Worm (Caenorhabditis elegans) whole organism, mixed stage, embryonic: Measurements from ENCODE around the gene R102.8.

Experiments
- M03D4.4 ChIP-seq: sonication (generic microtip); optimal IDR thresholded peaks from 2 replicates; lab custom pipeline; 2017; ENCODE audit warnings: mild to moderate bottlenecking, missing genetic modification characterization, missing compliant biosample characterization
- bed-3 ChIP-seq: fragments of 200-800 bp; sonication (Bioruptor generic); optimal IDR thresholded peaks from 3 replicates; lab custom pipeline; 2018; ENCODE audit warnings: mild to moderate bottlenecking, missing genetic modification characterization, moderate library complexity, missing compliant biosample characterization
- blmp-1 ChIP-seq: fragments of 150-350 bp; optimal IDR thresholded peaks from 2 replicates; lab custom pipeline; 2014; ENCODE audit warnings: missing biosample characterization, missing genetic modification characterization
- ceh-39 ChIP-seq: fragments of 150-350 bp; optimal IDR thresholded peaks from 2 replicates; lab custom pipeline; 2014; ENCODE audit warnings: missing biosample characterization, missing genetic modification characterization
- ceh-43 ChIP-seq: fragments of 200-800 bp; sonication (Bioruptor generic); optimal IDR thresholded peaks from 2 replicates; lab custom pipeline; 2018; ENCODE audit warnings: mild to moderate bottlenecking, missing genetic modification characterization, moderate library complexity, missing compliant biosample characterization
- ceh-83 ChIP-seq: fragments of 200-800 bp; sonication (Bioruptor generic); optimal IDR thresholded peaks from 2 replicates; lab custom pipeline; 2018; ENCODE audit warnings: mild to moderate bottlenecking, missing genetic modification characterization, missing compliant biosample characterization
- ces-1 ChIP-seq: fragments of 150-350 bp; optimal IDR thresholded peaks from 2 replicates; lab custom pipeline; 2014; ENCODE audit warnings: missing biosample characterization, missing genetic modification reagents, missing genetic modification characterization
- cnd-1 ChIP-seq: fragments of 200-800 bp; sonication (Bioruptor generic); optimal IDR thresholded peaks from 2 replicates; lab custom pipeline; 2018; ENCODE audit warnings: mild to moderate bottlenecking, missing genetic modification characterization, missing compliant biosample characterization
- drap-1 ChIP-seq: fragments of 200-800 bp; sonication (Bioruptor generic); optimal IDR thresholded peaks from 3 replicates; lab custom pipeline; 2018; ENCODE audit warnings: mild to moderate bottlenecking, missing genetic modification characterization, missing compliant biosample characterization
- elt-1 ChIP-seq: sonication (generic microtip); optimal IDR thresholded peaks from 2 replicates; lab custom pipeline; 2017; ENCODE audit warnings: missing genetic modification characterization, mild to moderate bottlenecking, missing compliant biosample characterization, antibody characterized with exemption, moderate library complexity, borderline replicate concordance; ENCODE audit not compliant: insufficient read depth
- elt-3 ChIP-seq: fragments of 150-350 bp; optimal IDR thresholded peaks from 2 replicates; lab custom pipeline; 2014; ENCODE audit warnings: missing biosample characterization, missing genetic modification characterization
- ham-2 ChIP-seq: fragments of 200-800 bp; sonication (Bioruptor generic); optimal IDR thresholded peaks from 2 replicates; lab custom pipeline; 2018; ENCODE audit warnings: mild to moderate bottlenecking, missing genetic modification characterization, missing compliant biosample characterization
- hlh-1 ChIP-seq: fragments of 150-350 bp; optimal IDR thresholded peaks from 2 replicates; lab custom pipeline; 2014; ENCODE audit warnings: missing biosample characterization, missing genetic modification reagents, missing genetic modification characterization
- lin-13 ChIP-seq: fragments of 150-350 bp; optimal IDR thresholded peaks from 2 replicates; lab custom pipeline; 2014; ENCODE audit warnings: missing biosample characterization, missing genetic modification characterization
- lin-32 ChIP-seq: fragments of 200-800 bp; sonication (Bioruptor generic); optimal IDR thresholded peaks from 2 replicates; lab custom pipeline; 2018; ENCODE audit warnings: mild to moderate bottlenecking, missing genetic modification characterization, missing compliant biosample characterization
- lsy-2 ChIP-seq: fragments of 150-350 bp; optimal IDR thresholded peaks from 2 replicates; lab custom pipeline; 2014; ENCODE audit warnings: missing biosample characterization, missing genetic modification characterization
- mab-5 ChIP-seq: fragments of 150-350 bp; optimal IDR thresholded peaks from 2 replicates; lab custom pipeline; 2014; ENCODE audit warnings: missing biosample characterization, missing genetic modification characterization
- mep-1 ChIP-seq: fragments of 150-350 bp; optimal IDR thresholded peaks from 2 replicates; lab custom pipeline; 2017; ENCODE audit warnings: missing biosample characterization, missing genetic modification reagents, missing genetic modification characterization, inconsistent platforms
- mls-2 ChIP-seq: sonication (generic microtip); optimal IDR thresholded peaks from 2 replicates; lab custom pipeline; 2016; ENCODE audit warnings: mild to moderate bottlenecking, missing genetic modification characterization, moderate library complexity, missing compliant biosample characterization
- nhr-12 ChIP-seq: fragments of 150-350 bp; optimal IDR thresholded peaks from 2 replicates; lab custom pipeline; 2014; ENCODE audit warnings: missing biosample characterization, missing genetic modification characterization
- nhr-2 ChIP-seq: fragments of 150-350 bp; optimal IDR thresholded peaks from 2 replicates; lab custom pipeline; 2014; ENCODE audit warnings: missing biosample characterization, missing genetic modification characterization
- nhr-237 ChIP-seq: fragments of 150-350 bp; optimal IDR thresholded peaks from 2 replicates; lab custom pipeline; 2014; ENCODE audit warnings: missing biosample characterization, missing genetic modification characterization
- pha-4 ChIP-seq: fragments of 150-350 bp; optimal IDR thresholded peaks from 2 replicates; lab custom pipeline; 2018; ENCODE audit warnings: missing biosample characterization, missing genetic modification reagents, missing genetic modification characterization
- sem-2 ChIP-seq: fragments of 200-800 bp; sonication (Bioruptor generic); optimal IDR thresholded peaks from 2 replicates; lab custom pipeline; 2018; ENCODE audit warnings: mild to moderate bottlenecking, missing genetic modification characterization, missing compliant biosample characterization
- snpc-4 ChIP-seq: fragments of 150-350 bp; optimal IDR thresholded peaks from 2 replicates; lab custom pipeline; 2014; ENCODE audit warnings: missing biosample characterization, missing genetic modification characterization
- sptf-1 ChIP-seq: sonication (generic microtip); optimal IDR thresholded peaks from 2 replicates; lab custom pipeline; 2017; ENCODE audit warnings: mild to moderate bottlenecking, missing genetic modification characterization, moderate library complexity, missing compliant biosample characterization
- tbx-8 ChIP-seq: fragments of 200-800 bp; sonication (Bioruptor generic); optimal IDR thresholded peaks from 2 replicates; lab custom pipeline; 2018; ENCODE audit warnings: mild to moderate bottlenecking, missing genetic modification characterization, moderate library complexity, missing compliant biosample characterization
- unc-120 ChIP-seq: sonication (generic microtip); optimal IDR thresholded peaks from 2 replicates; lab custom pipeline; 2017; ENCODE audit warnings: missing genetic modification characterization, missing compliant biosample characterization; ENCODE audit not compliant: poor library complexity, severe bottlenecking
- unc-62 ChIP-seq: fragments of 150-350 bp; optimal IDR thresholded peaks from 2 replicates; lab custom pipeline; 2014; ENCODE audit warnings: missing biosample characterization, missing genetic modification reagents, missing genetic modification characterization
- zip-8 ChIP-seq: fragments of 150-350 bp; optimal IDR thresholded peaks from 2 replicates; lab custom pipeline; 2014; ENCODE audit warnings: missing biosample characterization, missing genetic modification characterization
- ztf-11 ChIP-seq: fragments of 150-350 bp; optimal IDR thresholded peaks from 2 replicates; lab custom pipeline; 2014; ENCODE audit warnings: missing biosample characterization, missing genetic modification characterization

R102.8 gene

ce11 chrIV:10727734-10728133 is 37.7 kb upstream of the R102.8 start, which contains the start of gene ZC168.2:
ZC168.2 (plus strand) TSS chrIV:10728034.
- TF ChIP-seq nhr-2 (tag; lab: Kevin White, UChicago) (peak; percentile 7), sptf-1 (tag; lab: Kevin White, UChicago) (no peak)

ce11 chrIV:10718865-10719264 is 28.8 kb upstream of the R102.8 start:
- TF ChIP-seq snpc-4, result no peak
- no peak for TF ChIP-seq ztf-11 (tag; lab: Kevin White, UChicago)
- no peak for TF ChIP-seq pha-4
- no peak for TF ChIP-seq ham-2
- TF ChIP-seq ceh-39 (tag; lab: Kevin White, UChicago), result no peak
- TF ChIP-seq elt-3 (tag; lab: Kevin White, UChicago), result no peak
- TF ChIP-seq sem-2 (GFP tag; lab: Kevin White, UChicago), result no peak
- no peak for TF ChIP-seq blmp-1 (tag; lab: Kevin White, UChicago)
- TF ChIP-seq unc-62 (GFP tag; lab: Kevin White, UChicago), result no peak
- TF ChIP-seq elt-1 (tag; lab: Kevin White, UChicago), result no peak
- no peak for TF ChIP-seq nhr-237 (tag; lab: Kevin White, UChicago)
- TF ChIP-seq nhr-2 (tag; lab: Kevin White, UChicago), result no peak
- no peak for TF ChIP-seq mls-2 (tag; lab: Kevin White, UChicago)
- TF ChIP-seq mep-1, result no peak
- no peak for TF ChIP-seq nhr-12 (tag; lab: Kevin White, UChicago)
- no peak for TF ChIP-seq mab-5 (tag; lab: Kevin White, UChicago)
- no peak for TF ChIP-seq lsy-2 (tag; lab: Kevin White, UChicago)

DNA sequence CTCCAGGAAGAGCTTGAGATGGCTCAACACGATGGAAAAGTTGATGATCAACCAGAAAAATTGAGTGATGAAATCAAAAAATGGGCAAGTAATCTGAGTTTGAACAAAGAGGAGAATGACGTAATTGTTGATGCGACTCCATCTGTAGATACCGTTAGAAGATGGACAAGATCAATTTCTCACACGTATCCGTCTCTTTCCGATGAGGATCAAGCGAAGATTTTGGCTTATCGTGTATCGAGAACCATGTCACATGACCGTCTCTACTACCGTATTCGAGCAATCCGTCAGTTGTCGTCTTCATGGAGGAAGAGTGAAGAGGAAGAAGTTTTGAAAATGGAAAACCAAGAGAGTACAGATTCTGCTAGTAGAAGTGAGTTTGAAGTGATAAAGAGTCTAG is 28.0 kb upstream of the R102.8 start:
- TF ChIP-seq drap-1 (GFP tag; lab: Kevin White, UChicago), result no peak
- no peak for TF ChIP-seq pha-4
- peak; percentile 83 for TF ChIP-seq elt-1 (tag; lab: Kevin White, UChicago)
- TF ChIP-seq unc-62 (GFP tag; lab: Kevin White, UChicago), result no peak
- no peak for TF ChIP-seq snpc-4
- TF ChIP-seq nhr-2 (tag; lab: Kevin White, UChicago), result no peak
- no peak for TF ChIP-seq lin-32 (GFP tag; lab: Kevin White, UChicago)
- no peak for TF ChIP-seq tbx-8

DNA sequence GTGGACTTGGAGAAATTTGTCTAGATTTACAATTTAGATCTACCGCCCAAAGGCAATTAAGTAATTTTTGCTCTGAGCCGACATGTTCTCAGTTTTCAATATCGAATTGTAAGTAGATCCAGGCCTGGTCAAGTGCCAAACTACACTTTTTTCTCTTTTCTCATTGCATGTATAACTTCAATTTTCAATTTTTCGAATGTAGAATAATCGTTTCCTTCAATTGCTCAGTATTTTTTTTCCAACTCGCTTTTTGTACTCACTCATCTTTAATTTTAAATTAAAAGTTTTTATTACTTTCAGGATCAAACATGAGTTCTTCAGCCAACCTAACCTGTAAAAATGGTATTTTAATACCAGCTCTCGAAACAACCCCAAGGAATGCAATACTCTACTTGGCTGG is 26.3 kb upstream of the R102.8 start, which contains the start of gene ncx-3:
Gene ncx-3, plus strand, starts transcription at position 301 of the 400 bp plus-strand sequence.
- TF ChIP-seq nhr-2 (tag; lab: Kevin White, UChicago) (no peak), unc-120 (no peak), sptf-1 (tag; lab: Kevin White, UChicago) (no peak)

ce11 chrIV:10714594-10714993 is 24.6 kb upstream of the R102.8 start:
- no peak for TF ChIP-seq tbx-8
- no peak for TF ChIP-seq ces-1 (GFP tag; lab: Kevin White, UChicago)
- TF ChIP-seq pha-4, result peak; percentile 7
- TF ChIP-seq ztf-11 (tag; lab: Kevin White, UChicago), result no peak
- peak; percentile 29 for TF ChIP-seq nhr-2 (tag; lab: Kevin White, UChicago)
- no peak for TF ChIP-seq lin-32 (GFP tag; lab: Kevin White, UChicago)
- TF ChIP-seq mls-2 (tag; lab: Kevin White, UChicago), result no peak
- TF ChIP-seq cnd-1 (tag; lab: Kevin White, UChicago), result no peak

ce11 chrIV:10711729-10712128 is 21.7 kb upstream of the R102.8 start, which contains the start of gene glb-21:
glb-21 (minus strand) TSS chrIV:10711794.
- no peak for TF ChIP-seq bed-3 (GFP tag; lab: Kevin White, UChicago)
- no peak for TF ChIP-seq nhr-237 (tag; lab: Kevin White, UChicago)
- TF ChIP-seq elt-3 (tag; lab: Kevin White, UChicago), result no peak
- no peak for TF ChIP-seq ztf-11 (tag; lab: Kevin White, UChicago)
- TF ChIP-seq ceh-83 (GFP tag; lab: Kevin White, UChicago), result no peak
- no peak for TF ChIP-seq lin-32 (GFP tag; lab: Kevin White, UChicago)
- no peak for TF ChIP-seq ceh-39 (tag; lab: Kevin White, UChicago)
- no peak for TF ChIP-seq mls-2 (tag; lab: Kevin White, UChicago)
- no peak for TF ChIP-seq ham-2

- TF ChIP-seq hlh-1 (tag; lab: Kevin White, UChicago) (no peak), lin-13 (no peak), nhr-237 (tag; lab: Kevin White, UChicago) (no peak), unc-120 (no peak), ceh-43 (GFP tag; lab: Kevin White, UChicago) (no peak), bed-3 (GFP tag; lab: Kevin White, UChicago) (no peak), M03D4.4 (tag; lab: Kevin White, UChicago) (no peak), blmp-1 (tag; lab: Kevin White, UChicago) (no peak), pha-4 (no peak), ceh-39 (tag; lab: Kevin White, UChicago) (no peak), sem-2 (GFP tag; lab: Kevin White, UChicago) (no peak), mab-5 (tag; lab: Kevin White, UChicago) (no peak), zip-8 (tag; lab: Kevin White, UChicago) (no peak), cnd-1 (tag; lab: Kevin White, UChicago) (no peak), sptf-1 (tag; lab: Kevin White, UChicago) (no peak)
Observed at ce11 chrIV:10706090-10706489, 16.1 kb upstream of the R102.8 start, which contains the start of gene R102.6. R102.6 (minus strand) TSS chrIV:10706190.
